Fruit fly (Drosophila melanogaster) whole organism, embryonic: ENCODE data around the gene clumsy.
A peak's percentile ranks its signal among the peaks of the same experiment; 100 is the strongest.

Experiments
- CG10321 ChIP-seq: fragments of 200-800 bp; sonication (Bioruptor generic); IDR thresholded peaks from 2 replicates; pipeline ENCODE4 v1.3.6; 2022; ENCODE audit warnings: missing biosample characterization, missing genetic modification characterization
- CG10565 ChIP-seq: fragments of 200-800 bp; sonication (Bioruptor generic); optimal IDR thresholded peaks from 3 replicates; lab custom pipeline; 2016; ENCODE audit warnings: missing biosample characterization, mild to moderate bottlenecking, missing genetic modification characterization
- CG12769 ChIP-seq: fragments of 200-800 bp; sonication (Bioruptor generic); optimal IDR thresholded peaks from 2 replicates; lab custom pipeline; 2019; ENCODE audit warnings: missing biosample characterization, mild to moderate bottlenecking, missing genetic modification characterization, moderate library complexity
- CG14441 ChIP-seq: fragments of 200-800 bp; sonication (Bioruptor generic); IDR thresholded peaks from 2 replicates; pipeline ENCODE4 v1.3.6; 2022; ENCODE audit warnings: missing biosample characterization, missing genetic modification characterization
- CG15011 ChIP-seq: fragments of 200-800 bp; sonication (Bioruptor generic); optimal IDR thresholded peaks from 3 replicates; lab custom pipeline; 2018; ENCODE audit warnings: missing biosample characterization, mild to moderate bottlenecking, missing genetic modification characterization
- CG1529 ChIP-seq: fragments of 200-800 bp; sonication (Bioruptor generic); optimal IDR thresholded peaks from 3 replicates; lab custom pipeline; 2018; ENCODE audit warnings: missing biosample characterization, missing genetic modification characterization
- CG17328 ChIP-seq: fragments of 200-800 bp; sonication (Bioruptor generic); IDR thresholded peaks from 2 replicates; pipeline ENCODE4 v1.3.6; 2022; ENCODE audit warnings: missing biosample characterization, missing genetic modification characterization
- CG3065 ChIP-seq: fragments of 200-800 bp; sonication (Bioruptor generic); optimal IDR thresholded peaks from 2 replicates; lab custom pipeline; 2016; ENCODE audit warnings: missing biosample characterization, missing genetic modification characterization
- CG31441 ChIP-seq: fragments of 200-800 bp; sonication (Bioruptor generic); IDR thresholded peaks from 2 replicates; pipeline ENCODE4 v1.3.6; 2022; ENCODE audit warnings: missing biosample characterization, missing genetic modification characterization
- CG33557 ChIP-seq: fragments of 200-800 bp; sonication (Bioruptor generic); optimal IDR thresholded peaks from 2 replicates; lab custom pipeline; 2019; ENCODE audit warnings: missing biosample characterization, mild to moderate bottlenecking, missing genetic modification characterization, moderate library complexity
- CG3407 ChIP-seq: fragments of 200-800 bp; sonication (Bioruptor generic); optimal IDR thresholded peaks from 2 replicates; lab custom pipeline; 2018; ENCODE audit warnings: missing biosample characterization, mild to moderate bottlenecking, missing genetic modification characterization
- CG3847 ChIP-seq: fragments of 200-800 bp; sonication (Bioruptor generic); IDR thresholded peaks from 2 replicates; pipeline ENCODE4 v1.3.6; 2022; ENCODE audit warnings: missing biosample characterization, missing genetic modification characterization
- CG4328 ChIP-seq: fragments of 200-800 bp; sonication (Bioruptor generic); optimal IDR thresholded peaks from 3 replicates; lab custom pipeline; 2017; ENCODE audit warnings: missing biosample characterization, missing genetic modification reagents, missing genetic modification characterization
- CG4360 ChIP-seq: fragments of 200-800 bp; sonication (Bioruptor generic); IDR thresholded peaks from 2 replicates; pipeline ENCODE4 v1.3.6; 2022; ENCODE audit warnings: missing biosample characterization, missing genetic modification characterization
- CG4854 ChIP-seq: fragments of 200-800 bp; sonication (Bioruptor generic); optimal IDR thresholded peaks from 2 replicates; lab custom pipeline; 2016; ENCODE audit warnings: missing biosample characterization, missing genetic modification characterization, inconsistent platforms
- CG6272 ChIP-seq: fragments of 200-800 bp; sonication (Bioruptor generic); IDR thresholded peaks from 2 replicates; pipeline ENCODE4 v1.3.6; 2022; ENCODE audit warnings: missing biosample characterization, missing genetic modification characterization
- CG8388 ChIP-seq: fragments of 200-800 bp; sonication (Bioruptor generic); optimal IDR thresholded peaks from 2 replicates; lab custom pipeline; 2019; ENCODE audit warnings: missing biosample characterization, mild to moderate bottlenecking, missing genetic modification characterization, moderate library complexity
- CG8478 ChIP-seq: fragments of >200 bp; optimal IDR thresholded peaks from 2 replicates; lab custom pipeline; 2018
- CG8765 ChIP-seq: fragments of 200-800 bp; sonication (Bioruptor generic); IDR thresholded peaks from 2 replicates; pipeline ENCODE4 v1.3.6; 2022; ENCODE audit warnings: missing biosample characterization, missing genetic modification characterization
- CG9215 ChIP-seq: fragments of 200-800 bp; sonication (Bioruptor generic); IDR thresholded peaks from 2 replicates; pipeline ENCODE4 v1.3.6; 2022; ENCODE audit warnings: missing biosample characterization, missing genetic modification characterization
- CG9817 ChIP-seq: fragments of 200-800 bp; sonication (Bioruptor generic); optimal IDR thresholded peaks from 2 replicates; lab custom pipeline; 2018; ENCODE audit warnings: missing biosample characterization, mild to moderate bottlenecking, missing genetic modification characterization, moderate library complexity
- CG9932 ChIP-seq: fragments of 200-800 bp; sonication (Bioruptor generic); IDR thresholded peaks from 2 replicates; pipeline ENCODE4 v1.3.6; 2022; ENCODE audit warnings: missing biosample characterization, missing genetic modification characterization
- Dll ChIP-seq: fragments of 200-800 bp; sonication (Bioruptor generic); IDR thresholded peaks from 4 replicates; pipeline ENCODE4 v1.3.6; 2022; ENCODE audit warnings: missing biosample characterization, missing genetic modification characterization; ENCODE audit not compliant: partially characterized antibody
- Doc3 ChIP-seq: fragments of 200-800 bp; sonication (Bioruptor generic); IDR thresholded peaks from 3 replicates; pipeline ENCODE4 v1.3.6; 2022; ENCODE audit warnings: missing biosample characterization, missing genetic modification characterization; ENCODE audit not compliant: partially characterized antibody
- Eip74EF ChIP-seq, 2 experiments: fragments of 200-800 bp in 1 of 2; fragments of >200 bp in 1 of 2; sonication (Bioruptor generic) in 1 of 2; optimal IDR thresholded peaks; 2 replicates each; lab custom pipeline; 2017 to 2019; ENCODE audit warnings: missing biosample characterization in 2 of 2, missing genetic modification characterization in 2 of 2, mild to moderate bottlenecking in 1 of 2, moderate library complexity in 1 of 2
- Ets65A ChIP-seq: fragments of 200-800 bp; sonication (Bioruptor generic); peaks from one replicate; lab custom pipeline; 2016; ENCODE audit warnings: missing biosample characterization, missing genetic modification characterization
- Hr78 ChIP-seq, 2 experiments: fragments of 200-800 bp in 1 of 2; fragments of >200 bp in 1 of 2; sonication (Bioruptor generic) in 1 of 2; optimal IDR thresholded peaks; 2 replicates each; lab custom pipeline; 2017 to 2019; ENCODE audit warnings: missing biosample characterization in 2 of 2, missing genetic modification characterization in 2 of 2, mild to moderate bottlenecking in 1 of 2, moderate library complexity in 1 of 2
- Lpt ChIP-seq: fragments of >200 bp; optimal IDR thresholded peaks from 2 replicates; lab custom pipeline; 2018; ENCODE audit warnings: missing biosample characterization, missing genetic modification characterization
- Med ChIP-seq: fragments of 200-800 bp; sonication (Bioruptor generic); peaks from one replicate; lab custom pipeline; 2016; ENCODE audit warnings: missing biosample characterization, missing genetic modification characterization, mild to moderate bottlenecking, inconsistent platforms, moderate library complexity
- NFAT ChIP-seq: fragments of 200-800 bp; sonication (Bioruptor generic); IDR thresholded peaks from 2 replicates; pipeline ENCODE4 v1.3.6; 2022; ENCODE audit warnings: missing biosample characterization, missing genetic modification characterization
- Nf-YC ChIP-seq: fragments of 200-800 bp; optimal IDR thresholded peaks from 3 replicates; lab custom pipeline; 2019; ENCODE audit warnings: missing biosample characterization, mild to moderate bottlenecking, missing genetic modification characterization, moderate library complexity
- Sry-δ ChIP-seq: fragments of 200-800 bp; sonication (Bioruptor generic); optimal IDR thresholded peaks from 2 replicates; lab custom pipeline; 2016; ENCODE audit warnings: missing biosample characterization, missing genetic modification characterization
- Tbp ChIP-seq: fragments of >200 bp; optimal IDR thresholded peaks from 2 replicates; lab custom pipeline; 2018; ENCODE audit warnings: missing biosample characterization, missing genetic modification characterization
- ase ChIP-seq: fragments of 200-800 bp; sonication (Bioruptor generic); IDR thresholded peaks from 3 replicates; pipeline ENCODE4 v1.3.6; 2022; ENCODE audit warnings: missing biosample characterization, missing genetic modification characterization
- br ChIP-seq: fragments of >200 bp; optimal IDR thresholded peaks from 2 replicates; lab custom pipeline; 2017
- cas ChIP-seq: fragments of 200-800 bp; sonication (Bioruptor generic); IDR thresholded peaks from 2 replicates; pipeline ENCODE4 v1.3.6; 2022; ENCODE audit warnings: missing biosample characterization, missing genetic modification characterization
- chinmo ChIP-seq: fragments of 200-800 bp; sonication (Bioruptor generic); IDR thresholded peaks from 4 replicates; pipeline ENCODE4 v1.3.6; 2022; ENCODE audit warnings: missing biosample characterization, missing genetic modification characterization; ENCODE audit not compliant: partially characterized antibody
- corto ChIP-seq: fragments of 200-800 bp; sonication (Bioruptor generic); optimal IDR thresholded peaks from 2 replicates; lab custom pipeline; 2016; ENCODE audit warnings: missing biosample characterization, mild to moderate bottlenecking, missing genetic modification characterization, moderate library complexity
- croc ChIP-seq: fragments of 200-800 bp; sonication (Bioruptor generic); conservative IDR thresholded peaks from 3 replicates; pipeline ENCODE4 v1.3.6; 2022; ENCODE audit warnings: missing biosample characterization, missing genetic modification characterization
- en ChIP-seq: fragments of 200-800 bp; sonication (Bioruptor generic); optimal IDR thresholded peaks from 2 replicates; lab custom pipeline; 2016; ENCODE audit warnings: missing biosample characterization, missing genetic modification characterization
- ftz-f1 ChIP-seq: fragments of 200-800 bp; sonication (Bioruptor generic); optimal IDR thresholded peaks from 2 replicates; lab custom pipeline; 2016; ENCODE audit warnings: missing biosample characterization, missing genetic modification characterization
- gsb ChIP-seq: fragments of 200-800 bp; sonication (Bioruptor generic); IDR thresholded peaks from 2 replicates; pipeline ENCODE4 v1.3.6; 2022; ENCODE audit warnings: missing biosample characterization, missing genetic modification characterization
- inv ChIP-seq: fragments of 200-800 bp; sonication (Bioruptor generic); IDR thresholded peaks from 2 replicates; pipeline ENCODE4 v1.3.6; 2022; ENCODE audit warnings: missing biosample characterization, missing genetic modification characterization; ENCODE audit not compliant: partially characterized antibody
- lilli ChIP-seq: fragments of 200-800 bp; sonication (Bioruptor generic); optimal IDR thresholded peaks from 3 replicates; lab custom pipeline; 2016; ENCODE audit warnings: missing biosample characterization, missing genetic modification characterization
- pros ChIP-seq: fragments of 200-800 bp; sonication (Bioruptor generic); optimal IDR thresholded peaks from 3 replicates; lab custom pipeline; 2019; ENCODE audit warnings: missing biosample characterization, mild to moderate bottlenecking, missing genetic modification characterization, moderate library complexity
- sens ChIP-seq: fragments of 200-800 bp; sonication (Bioruptor generic); peaks from one replicate; lab custom pipeline; 2016; ENCODE audit warnings: missing biosample characterization, missing genetic modification characterization
- sima ChIP-seq: fragments of 200-800 bp; sonication (Bioruptor generic); optimal IDR thresholded peaks from 2 replicates; lab custom pipeline; 2016; ENCODE audit warnings: missing biosample characterization, missing genetic modification characterization
- sr ChIP-seq: fragments of 200-800 bp; sonication (Bioruptor generic); IDR thresholded peaks from 3 replicates; pipeline ENCODE4 v1.3.6; 2022; ENCODE audit warnings: missing biosample characterization, missing genetic modification characterization
- tna ChIP-seq: fragments of 200-800 bp; sonication (Bioruptor generic); IDR thresholded peaks from 2 replicates; pipeline ENCODE4 v1.3.6; 2022; ENCODE audit warnings: missing biosample characterization, missing genetic modification characterization; ENCODE audit not compliant: partially characterized antibody
- ttk ChIP-seq: fragments of 200-800 bp; sonication (Bioruptor generic); IDR thresholded peaks from 2 replicates; pipeline ENCODE4 v2.1.2; 2022; ENCODE audit warnings: missing biosample characterization, missing genetic modification characterization
- vvl ChIP-seq: fragments of 200-800 bp; sonication (Bioruptor generic); IDR thresholded peaks from 2 replicates; pipeline ENCODE4 v1.3.6; 2022; ENCODE audit warnings: missing biosample characterization, missing genetic modification characterization

Gene clumsy

DNA sequence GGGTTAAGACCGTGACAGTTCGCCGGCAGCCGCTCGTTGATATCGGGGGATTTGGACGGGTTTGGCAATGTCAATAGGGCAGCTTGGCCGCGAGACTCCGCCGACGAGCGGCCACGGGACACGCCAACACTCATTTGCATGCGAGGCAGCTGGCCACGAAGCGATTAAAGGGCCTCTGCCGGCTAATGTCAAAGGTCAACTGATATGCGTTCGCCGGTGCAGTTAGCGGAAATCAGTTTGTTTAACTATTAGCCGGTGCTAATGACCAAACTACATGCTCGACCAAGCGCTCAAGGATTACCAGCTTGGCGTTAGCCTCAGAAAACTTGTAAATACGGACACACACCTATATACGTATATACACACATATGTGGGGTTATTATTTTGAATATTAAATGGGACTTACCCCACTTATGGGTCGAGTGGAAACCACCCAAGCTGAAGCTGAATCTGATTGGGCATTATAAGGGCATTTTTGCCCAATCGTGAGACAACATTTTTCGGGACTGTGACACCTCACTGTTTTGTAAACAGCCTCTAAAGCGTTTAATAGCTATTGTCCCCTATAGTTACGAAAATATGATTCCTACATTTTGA is 28.2 kb downstream of the clumsy start:
- TF ChIP-seq gsb (GFP tag; lab: Robert Waterston, UW) (no peak), sens (GFP tag; lab: Kevin White, UChicago) (peak; percentile 49), Dll (GFP tag; lab: Robert Waterston, UW) (0 out of 4 replicates have a peak, but pooled peaks have one; percentile 12), pros (peak; percentile 8), Med (peak; percentile 3), chinmo (GFP tag; lab: Robert Waterston, UW) (peak; percentile 75; the same call in 1 of the 4 replicates), CG9817 (tag; lab: Kevin White, UChicago) (no peak), CG14441 (GFP tag; lab: Robert Waterston, UW) (no peak), corto (GFP tag; lab: Kevin White, UChicago) (no peak), CG3065 (GFP tag; lab: Kevin White, UChicago) (no peak), NFAT (0 out of 2 replicates have a peak, but pooled peaks have one; percentile 10), Eip74EF (GFP tag; optimal IDR thresholded peaks at IDR 0.05; lab: Kevin White, UChicago) (peak in 1 of 2 experiments; percentile 35), ftz-f1 (GFP tag; lab: Kevin White, UChicago) (peak; percentile 42), Hr78 (GFP tag; optimal IDR thresholded peaks at IDR 0.05; lab: Kevin White, UChicago) (peak in 1 of 2 experiments; percentile 98), tna (GFP tag; lab: Robert Waterston, UW) (no peak), Nf-YC (tag; lab: Kevin White, UChicago) (peak; percentile 51), CG3847 (0 out of 2 replicates have a peak, but pooled peaks have one; percentile 14), Ets65A (peak; percentile 5), CG12769 (peak; percentile 21), Tbp (GFP tag; lab: Kevin White, UChicago) (no peak), CG4360 (GFP tag; lab: Robert Waterston, UW) (0 out of 2 replicates have a peak, but pooled peaks have one; percentile 8), vvl (GFP tag; lab: Robert Waterston, UW) (no peak)
- TF ChIP-seq, all 482 proteins: peak for 14

DNA sequence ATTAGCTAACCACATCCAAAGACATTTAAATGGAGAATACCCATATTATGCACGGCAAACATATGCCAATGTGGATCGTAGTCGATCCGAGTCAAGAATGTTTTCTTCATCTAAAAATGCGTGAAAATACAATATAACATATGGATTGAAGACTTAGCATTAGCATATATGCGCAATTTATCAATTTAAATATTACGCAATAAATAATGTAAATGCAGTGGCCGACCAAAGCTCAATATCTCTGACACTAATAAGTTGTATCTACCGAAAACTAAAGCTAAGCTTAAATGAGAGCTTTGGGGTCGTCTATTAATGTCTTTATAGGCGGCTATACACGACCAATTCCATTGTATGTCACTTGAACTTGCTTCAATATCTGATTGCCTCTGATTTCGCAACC is 29.2 kb downstream of the clumsy start:
- peak; percentile 81 for TF ChIP-seq vvl (GFP tag; lab: Robert Waterston, UW)
- peak in 1 of 2 experiments; percentile 51 for TF ChIP-seq Hr78 (GFP tag; optimal IDR thresholded peaks at IDR 0.05; lab: Kevin White, UChicago)
- TF ChIP-seq cas (GFP tag; lab: Robert Waterston, UW), result no peak
- TF ChIP-seq CG9215 (GFP tag; lab: Robert Waterston, UW), result no peak
- peak; percentile 15 for TF ChIP-seq CG4328 (GFP tag; lab: Kevin White, UChicago)
- TF ChIP-seq CG31441 (GFP tag; lab: Robert Waterston, UW), result no peak
- TF ChIP-seq CG8478 (lab: Kevin White, UChicago), result no peak
- TF ChIP-seq CG10565 (GFP tag; lab: Kevin White, UChicago), result no peak
- TF ChIP-seq sr (GFP tag; lab: Robert Waterston, UW), result no peak
- TF ChIP-seq CG8765 (GFP tag; lab: Robert Waterston, UW), result no peak
- TF ChIP-seq CG15011 (GFP tag; lab: Kevin White, UChicago), result no peak
- no peak for TF ChIP-seq lilli (GFP tag; lab: Kevin White, UChicago)
- no peak for TF ChIP-seq Lpt
- TF ChIP-seq CG17328 (GFP tag; lab: Robert Waterston, UW), result no peak
- TF ChIP-seq CG10321 (GFP tag; lab: Robert Waterston, UW), result no peak
- no peak for TF ChIP-seq ase
- no peak for TF ChIP-seq Sry-δ (GFP tag; lab: Kevin White, UChicago)
- no peak for TF ChIP-seq inv (GFP tag; lab: Robert Waterston, UW)
- no peak for TF ChIP-seq CG4854 (GFP tag; lab: Kevin White, UChicago)
- TF ChIP-seq CG33557 (GFP tag; lab: Kevin White, UChicago), result no peak
- TF ChIP-seq ttk (GFP tag; lab: Robert Waterston, UW), result no peak
- TF ChIP-seq sima (GFP tag; lab: Kevin White, UChicago), result no peak
- TF ChIP-seq Med, result peak; percentile 52
- no peak for TF ChIP-seq Doc3
- TF ChIP-seq br (lab: Kevin White, UChicago), result no peak
- no peak for TF ChIP-seq CG1529
- no peak for TF ChIP-seq CG8388 (GFP tag; lab: Kevin White, UChicago)
- no peak for TF ChIP-seq en (GFP tag; lab: Kevin White, UChicago)
- TF ChIP-seq CG6272, result no peak
- no peak for TF ChIP-seq CG9932 (GFP tag; lab: Robert Waterston, UW)
- no peak for TF ChIP-seq CG3407
- no peak for TF ChIP-seq croc (GFP tag; lab: Robert Waterston, UW)
